Fruit fly (Drosophila melanogaster): ENCODE data around the gene CG11162.

The CG11162 gene

dm6 chrX:13641891-13642617 is 34.6 kb upstream of the CG11162 start (continued):
- peak in 1 of 2 experiments; percentile 60 for TF ChIP-seq Hr78 (GFP tag; optimal IDR thresholded peaks at IDR 0.05)
- no peak for TF ChIP-seq CG32767 (GFP tag; IDR thresholded peaks at IDR 0.05)
- TF ChIP-seq CG32532 (GFP tag; IDR thresholded peaks at IDR 0.05) = peak; percentile 48; the same call in 1 of the 2 replicates
- peak; percentile 74 for TF ChIP-seq cg (GFP tag; optimal IDR thresholded peaks at IDR 0.05)
- no peak for TF ChIP-seq Tbp (GFP tag; optimal IDR thresholded peaks at IDR 0.05)
- no peak for TF ChIP-seq crp (GFP tag; optimal IDR thresholded peaks at IDR 0.05)
- no peak for TF ChIP-seq sim (GFP tag; IDR thresholded peaks at IDR 0.05)
- no peak for TF ChIP-seq Rx (GFP tag; IDR thresholded peaks at IDR 0.05)
- TF ChIP-seq hbn (GFP tag; IDR thresholded peaks at IDR 0.05; ENCODE audit: partially characterized antibody) = peak; percentile 37; the same call in 1 of the 2 replicates
- TF ChIP-seq Jarid2 (GFP tag; optimal IDR thresholded peaks at IDR 0.05) = peak; percentile 81
- no peak for TF ChIP-seq CG18011 (GFP tag; optimal IDR thresholded peaks at IDR 0.05)
- no peak for TF ChIP-seq CG7556 (GFP tag; optimal IDR thresholded peaks at IDR 0.05)
- no peak for TF ChIP-seq ken (GFP tag; IDR thresholded peaks at IDR 0.05)
- no peak for TF ChIP-seq CG7786 (GFP tag; optimal IDR thresholded peaks at IDR 0.05)
- peak; percentile 37 for TF ChIP-seq Scr (GFP tag; IDR thresholded peaks at IDR 0.05; ENCODE audit: partially characterized antibody)
- no peak for TF ChIP-seq zfh2 (GFP tag; optimal IDR thresholded peaks at IDR 0.05)
- no peak for TF ChIP-seq fd102C (GFP tag; optimal IDR thresholded peaks at IDR 0.05)
- TF ChIP-seq CG1024 (GFP tag; IDR thresholded peaks at IDR 0.05) = no peak
- TF ChIP-seq Lhr (GFP tag; optimal IDR thresholded peaks at IDR 0.05) = no peak
- no peak for TF ChIP-seq Ada2b (GFP tag; IDR thresholded peaks at IDR 0.05)
- TF ChIP-seq Antp (GFP tag; optimal IDR thresholded peaks at IDR 0.05) = no peak
- TF ChIP-seq ap (GFP tag; IDR thresholded peaks at IDR 0.05) = no peak
- TF ChIP-seq danr (GFP tag; IDR thresholded peaks at IDR 0.05) = no peak
- no peak for TF ChIP-seq CG2120 (GFP tag; optimal IDR thresholded peaks at IDR 0.05)
- TF ChIP-seq CG9215 (GFP tag; IDR thresholded peaks at IDR 0.05) = no peak
- TF ChIP-seq nmo (GFP tag; optimal IDR thresholded peaks at IDR 0.05) = no peak
- peak; percentile 66 for TF ChIP-seq Nf-YB (GFP tag; optimal IDR thresholded peaks at IDR 0.05)
- no peak for TF ChIP-seq cas (GFP tag; IDR thresholded peaks at IDR 0.05)
- TF ChIP-seq CTCF (GFP tag; optimal IDR thresholded peaks at IDR 0.05) = peak; percentile 44
- TF ChIP-seq Dfd (GFP tag; optimal IDR thresholded peaks at IDR 0.05) = no peak
- peak; percentile 50; the same call in 1 of the 2 replicates for TF ChIP-seq CG42726 (GFP tag; IDR thresholded peaks at IDR 0.05; ENCODE audit: partially characterized antibody)
- TF ChIP-seq CHES-1-like (GFP tag; optimal IDR thresholded peaks at IDR 0.05) = peak; percentile 4
- TF ChIP-seq CG3407 (GFP tag; optimal IDR thresholded peaks at IDR 0.05) = no peak
- TF ChIP-seq CG11398 (GFP tag; optimal IDR thresholded peaks at IDR 0.05) = no peak
- no peak for TF ChIP-seq CG11093 (GFP tag; IDR thresholded peaks at IDR 0.05)
- no peak for TF ChIP-seq CG11696 (GFP tag; IDR thresholded peaks at IDR 0.05)
- no peak for TF ChIP-seq hkb (optimal IDR thresholded peaks at IDR 0.05)
- TF ChIP-seq hkb (GFP tag; IDR thresholded peaks at IDR 0.05) = no peak
- peak; percentile 8; the same call in 1 of the 2 replicates for TF ChIP-seq HLH3B (GFP tag; IDR thresholded peaks at IDR 0.05)
- no peak for TF ChIP-seq fu2 (GFP tag; optimal IDR thresholded peaks at IDR 0.05)
- TF ChIP-seq shn (GFP tag; optimal IDR thresholded peaks at IDR 0.05) = no peak
- 0 out of 2 replicates have a peak, but pooled peaks have one; percentile 35 for TF ChIP-seq ato (GFP tag; IDR thresholded peaks at IDR 0.05; ENCODE audit: partially characterized antibody)
- peak; percentile 41; the same call in 1 of the 3 replicates for TF ChIP-seq HLH4C (GFP tag; IDR thresholded peaks at IDR 0.05; ENCODE audit: partially characterized antibody)
- TF ChIP-seq CG15514 (GFP tag; optimal IDR thresholded peaks at IDR 0.05) = peak; percentile 10
- TF ChIP-seq slou (GFP tag; optimal IDR thresholded peaks at IDR 0.05) = no peak
- no peak for TF ChIP-seq jumu (GFP tag; optimal IDR thresholded peaks at IDR 0.05)
- TF ChIP-seq CG13424 (tag; optimal IDR thresholded peaks at IDR 0.05) = no peak
- TF ChIP-seq CG17359 (tag; optimal IDR thresholded peaks at IDR 0.05) = no peak
- no peak for TF ChIP-seq CG4820 (GFP tag; optimal IDR thresholded peaks at IDR 0.05)
- TF ChIP-seq croc (GFP tag; conservative IDR thresholded peaks at IDR 0.05) = no peak
